Worm (Caenorhabditis elegans) whole organism, young adult: ENCODE data around the gene clc-9.

Experiments
- C06A6.2 ChIP-seq: fragments of 200-800 bp; sonication (Bioruptor generic); conservative IDR thresholded peaks from 2 replicates; pipeline ENCODE4 v1.3.6; 2022; ENCODE audit warnings: missing genetic modification characterization, missing compliant biosample characterization
- nfya-1 ChIP-seq: sonication (generic microtip); optimal IDR thresholded peaks from 2 replicates; lab custom pipeline; 2017; ENCODE audit warnings: antibody characterized with exemption, missing compliant biosample characterization, missing genetic modification characterization, borderline replicate concordance; ENCODE audit not compliant: insufficient read depth
- nfyb-1 ChIP-seq: fragments of 200-800 bp; sonication (Bioruptor generic); IDR thresholded peaks from 2 replicates; pipeline ENCODE4 v1.3.6; 2022; ENCODE audit warnings: missing genetic modification reagents, missing genetic modification characterization, missing compliant biosample characterization
- snpc-4 ChIP-seq, 5 experiments: fragments of 150-350 bp in 1 of 5; sonication (generic microtip) in 4 of 5; optimal IDR thresholded peaks; 2 replicates each; lab custom pipeline; 2014 to 2018; ENCODE audit warnings: missing genetic modification characterization in 5 of 5, missing biosample characterization in 3 of 5, antibody characterized with exemption in 2 of 5, mild to moderate bottlenecking in 2 of 5, missing compliant biosample characterization in 2 of 5, missing genotype in 2 of 5, moderate library complexity in 2 of 5, missing genetic modification reagents in 1 of 5

DNA sequence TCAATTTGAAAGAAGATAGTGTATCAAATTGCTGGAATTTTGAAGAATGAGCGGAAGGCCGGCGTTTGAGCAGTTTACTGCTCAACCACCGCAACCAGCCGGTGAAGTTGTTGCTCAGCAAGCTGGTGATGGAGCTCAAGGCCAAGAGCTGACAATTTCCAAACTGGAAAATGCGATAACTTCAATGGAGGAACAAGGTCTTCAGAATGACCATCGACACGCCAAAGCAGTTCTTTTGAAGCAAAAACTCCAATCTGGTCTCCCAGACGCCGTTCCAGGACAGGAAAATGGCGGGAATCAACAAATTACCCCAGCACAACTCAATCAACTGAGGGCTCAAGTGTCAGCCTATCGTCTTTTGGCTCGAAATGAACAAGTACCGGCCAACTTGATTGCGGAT, 13.3 kb downstream of the clc-9 start:
- TF ChIP-seq C06A6.2 (GFP tag; lab: Robert Waterston, UW), result no peak
- no peak for TF ChIP-seq nfya-1 (tag; lab: Kevin White, UChicago)
- no peak for TF ChIP-seq snpc-4 (GFP tag; optimal IDR thresholded peaks at IDR 0.05; lab: Kevin White, UChicago)
- no peak for TF ChIP-seq snpc-4 (tag; optimal IDR thresholded peaks at IDR 0.05; lab: Kevin White, UChicago)
- TF ChIP-seq nfyb-1, result no peak
